Worm (Caenorhabditis elegans): ENCODE data around the gene C33H5.13.

DNA sequence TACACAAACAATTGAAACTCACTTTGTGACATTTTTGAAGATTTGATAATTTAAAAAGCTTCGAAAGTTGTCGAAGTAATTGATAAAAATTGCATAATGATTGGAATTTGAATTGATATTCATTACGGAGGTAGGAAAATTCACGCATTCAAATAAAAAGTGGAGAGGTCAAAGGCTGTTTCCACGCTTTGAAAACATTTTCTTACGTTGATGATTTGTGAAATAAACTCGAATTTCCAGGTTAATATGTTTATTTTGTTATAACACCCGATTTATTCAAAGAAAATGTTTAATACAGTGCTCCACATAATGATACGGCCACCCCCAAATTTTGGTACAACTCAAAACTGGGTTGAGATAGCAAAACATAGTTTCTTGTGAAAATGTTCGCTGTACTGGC, 11.2 kb upstream of the C33H5.13 start, which contains the start of gene C33H5.16:
- no peak for TF ChIP-seq mdl-1 (tag; optimal IDR thresholded peaks at IDR 0.05)
- TF ChIP-seq fkh-10 (GFP tag; optimal IDR thresholded peaks at IDR 0.05), result no peak
- TF ChIP-seq mep-1 (tag; optimal IDR thresholded peaks at IDR 0.05), result no peak
- TF ChIP-seq daf-12 (tag; optimal IDR thresholded peaks at IDR 0.05), result no peak
- no peak for TF ChIP-seq zfp-3 (GFP tag; conservative IDR thresholded peaks at IDR 0.05)
- no peak for TF ChIP-seq daf-16 (GFP tag; optimal IDR thresholded peaks at IDR 0.05)
- no peak for TF ChIP-seq daf-16 (tag; optimal IDR thresholded peaks at IDR 0.05)
- TF ChIP-seq nhr-237 (tag; optimal IDR thresholded peaks at IDR 0.05), result no peak
- TF ChIP-seq madf-9 (GFP tag; conservative IDR thresholded peaks at IDR 0.05), result no peak
- no peak for TF ChIP-seq ceh-28 (tag; optimal IDR thresholded peaks at IDR 0.05)
- TF ChIP-seq F10B5.3 (tag; optimal IDR thresholded peaks at IDR 0.05), result no peak
- no peak for TF ChIP-seq ZK546.5 (tag; optimal IDR thresholded peaks at IDR 0.05)
